Fruit fly (Drosophila melanogaster) whole organism: ENCODE data around the gene TwdlX.

Source experiments
- Dll ChIP-seq: fragments of >200 bp; optimal IDR thresholded peaks from 2 replicates; lab custom pipeline; 2017
- pan ChIP-seq: fragments of >200 bp; optimal IDR thresholded peaks from 2 replicates; lab custom pipeline; 2017
- psq ChIP-seq: fragments of >200 bp; optimal IDR thresholded peaks from 2 replicates; lab custom pipeline; 2017
- usp ChIP-seq: fragments of >200 bp; optimal IDR thresholded peaks from 2 replicates; lab custom pipeline; 2017; ENCODE audit warnings: missing biosample characterization, missing genetic modification characterization, mixed read lengths

DNA sequence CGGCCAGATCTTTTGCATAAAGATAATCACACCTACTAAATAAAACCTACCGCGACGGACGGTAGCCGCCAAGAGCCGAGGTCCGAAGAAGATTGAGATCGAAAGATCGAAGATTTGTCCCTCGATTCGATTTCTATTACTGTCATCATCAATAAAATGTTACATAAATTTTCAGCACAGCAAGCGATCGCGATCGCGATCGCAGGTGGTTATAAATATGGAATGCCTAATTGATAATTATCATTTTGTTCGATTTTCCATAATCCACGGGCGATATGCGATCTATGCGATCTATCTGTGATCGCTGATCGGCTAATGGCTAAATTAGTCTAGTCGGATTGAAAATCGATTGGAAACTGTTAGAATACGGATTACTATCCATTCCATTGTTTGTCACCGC lies 2.4 kb downstream of the TwdlX start:
- TF ChIP-seq psq (lab: Kevin White, UChicago) (no peak), usp (GFP tag; lab: Kevin White, UChicago) (no peak), Dll (lab: Kevin White, UChicago) (no peak), pan (lab: Kevin White, UChicago) (no peak)
